Worm (Caenorhabditis elegans): ENCODE measurements around the gene T20D4.15.

The T20D4.15 gene

DNA sequence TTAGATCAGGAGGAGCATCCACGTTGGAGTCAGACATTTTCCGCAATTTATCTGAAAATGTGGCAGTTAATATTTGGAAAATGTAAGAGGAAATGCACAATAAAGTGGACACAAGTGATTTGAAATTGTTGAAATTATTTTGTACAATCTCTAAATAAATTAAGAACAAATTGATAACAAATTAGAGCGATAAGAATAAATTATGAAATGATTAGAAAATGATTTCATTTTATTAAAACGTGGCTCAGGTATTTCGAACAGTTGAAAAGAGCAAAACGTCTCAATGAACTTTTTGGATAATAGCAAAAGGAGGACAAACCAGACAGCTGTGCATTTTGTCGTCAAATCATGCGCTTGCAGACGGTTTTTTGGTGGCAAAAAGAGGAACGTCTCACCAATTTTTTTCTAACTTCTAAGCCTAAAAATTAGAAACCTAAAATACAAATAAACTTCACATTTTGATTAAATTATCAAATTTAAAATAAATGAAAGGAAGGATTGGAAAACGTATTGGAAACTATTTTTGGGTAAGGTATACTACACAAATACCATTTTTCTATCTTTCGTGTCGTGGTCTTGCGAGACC is 48.0 kb downstream of the T20D4.15 start, which contains the start of gene fbxa-65:
Gene fbxa-65 (minus strand): TSS at position 51 of the 586 bp plus-strand sequence.
- TF ChIP-seq hlh-8 (tag; optimal IDR thresholded peaks at IDR 0.05), result no peak
- TF ChIP-seq pros-1 (tag; optimal IDR thresholded peaks at IDR 0.05), result no peak
- no peak for TF ChIP-seq ceh-48 (tag; optimal IDR thresholded peaks at IDR 0.05)
- TF ChIP-seq F13H6.1 (tag; optimal IDR thresholded peaks at IDR 0.05), result no peak
- TF ChIP-seq fax-1 (tag; optimal IDR thresholded peaks at IDR 0.05), result no peak
- TF ChIP-seq pag-3 (tag; optimal IDR thresholded peaks at IDR 0.05; ENCODE audit: borderline replicate concordance), result no peak
- TF ChIP-seq dve-1 (tag; optimal IDR thresholded peaks at IDR 0.05), result no peak
- no peak for TF ChIP-seq unc-3 (GFP tag; conservative IDR thresholded peaks at IDR 0.05)
- no peak for TF ChIP-seq unc-3 (tag; optimal IDR thresholded peaks at IDR 0.05)
- no peak for TF ChIP-seq fkh-10 (GFP tag; optimal IDR thresholded peaks at IDR 0.05)
- no peak for TF ChIP-seq unc-86 (tag; optimal IDR thresholded peaks at IDR 0.05)
- TF ChIP-seq K09A11.1 (tag; optimal IDR thresholded peaks at IDR 0.05; ENCODE audit: insufficient read depth), result no peak
- TF ChIP-seq tbx-7 (tag; optimal IDR thresholded peaks at IDR 0.05), result no peak
- TF ChIP-seq pat-9 (tag; optimal IDR thresholded peaks at IDR 0.05), result no peak
- TF ChIP-seq hlh-30 (tag; optimal IDR thresholded peaks at IDR 0.05; ENCODE audit: insufficient read depth), result no peak

DNA sequence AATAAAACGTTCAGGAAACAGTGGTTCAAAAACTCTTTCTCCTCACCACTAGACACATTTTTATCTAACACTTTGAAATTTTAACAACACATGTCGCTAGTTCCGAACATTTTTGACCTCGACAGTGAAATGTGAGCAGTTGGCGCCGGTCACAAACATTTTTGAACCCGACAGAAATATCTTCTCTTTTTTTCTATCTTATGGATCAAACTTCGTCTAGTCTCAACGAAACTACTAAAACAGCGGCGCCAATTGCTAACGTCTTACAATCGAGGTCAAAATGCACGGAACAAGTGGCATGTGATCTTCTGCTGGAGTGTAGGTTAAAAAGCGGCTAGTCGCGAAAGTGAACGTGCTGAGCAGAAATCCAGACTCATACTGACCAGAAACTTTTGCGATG is 50.5 kb downstream of the T20D4.15 start:
- no peak for TF ChIP-seq nhr-232 (tag; optimal IDR thresholded peaks at IDR 0.05)
- no peak for TF ChIP-seq ceh-48 (tag; optimal IDR thresholded peaks at IDR 0.05)
- TF ChIP-seq hlh-30 (tag; optimal IDR thresholded peaks at IDR 0.05; ENCODE audit: insufficient read depth), result no peak
- TF ChIP-seq K09A11.1 (tag; optimal IDR thresholded peaks at IDR 0.05; ENCODE audit: insufficient read depth), result no peak
